Worm (Caenorhabditis elegans): ENCODE results near the gene ech-4.

ech-4 gene

ce11 chrII:10840067-10840466 lies 19.2 kb downstream of the ech-4 start (continued):
- TF ChIP-seq cebp-2 (GFP tag; IDR thresholded peaks at IDR 0.05) (peak; percentile 74; the same call in 1 of the 2 replicates), unc-130 (GFP tag; optimal IDR thresholded peaks at IDR 0.05) (peak; percentile 10), cebp-1 (GFP tag; IDR thresholded peaks at IDR 0.05) (peak; percentile 37; the same call in 1 of the 2 replicates), cebp-1 (tag; optimal IDR thresholded peaks at IDR 0.05) (peak; percentile 76), ztf-18 (tag; optimal IDR thresholded peaks at IDR 0.05) (peak; percentile 79), pha-4 (tag; optimal IDR thresholded peaks at IDR 0.05) (no peak), tbx-9 (tag; optimal IDR thresholded peaks at IDR 0.05; ENCODE audit: borderline replicate concordance) (peak; percentile 38), tlf-1 (GFP tag; optimal IDR thresholded peaks at IDR 0.05) (peak; percentile 59), bed-1 (GFP tag; IDR thresholded peaks at IDR 0.05) (no peak), xnd-1 (tag; optimal IDR thresholded peaks at IDR 0.05) (no peak), Y79H2A.3 (GFP tag; conservative IDR thresholded peaks at IDR 0.05) (0 out of 2 replicates have a peak, but pooled peaks have one; percentile 29), nhr-80 (tag; optimal IDR thresholded peaks at IDR 0.05) (peak; percentile 47), hmg-1.2 (GFP tag; IDR thresholded peaks at IDR 0.05) (peak; percentile 76), B0261.1 (tag; optimal IDR thresholded peaks at IDR 0.05) (peak; percentile 94), lsy-27 (tag; optimal IDR thresholded peaks at IDR 0.05; ENCODE audit: borderline replicate concordance, insufficient read depth) (peak; percentile 79), lin-35 (GFP tag; optimal IDR thresholded peaks at IDR 0.05) (peak in 1 of 3 experiments; percentile 74), F55B11.4 (tag; optimal IDR thresholded peaks at IDR 0.05; ENCODE audit: borderline replicate concordance, insufficient read depth) (no peak), Y56A3A.18 (GFP tag; IDR thresholded peaks at IDR 0.05) (0 out of 2 replicates have a peak, but pooled peaks have one; percentile 61), efl-1 (GFP tag; optimal IDR thresholded peaks at IDR 0.05) (peak; percentile 30), sdz-38 (tag; optimal IDR thresholded peaks at IDR 0.05) (no peak), die-1 (tag; optimal IDR thresholded peaks at IDR 0.05) (peak; percentile 94), B0019.2 (GFP tag; conservative IDR thresholded peaks at IDR 0.05) (0 out of 2 replicates have a peak, but pooled peaks have one; percentile 19), fkh-3 (tag; optimal IDR thresholded peaks at IDR 0.05) (peak; percentile 75), ccch-3 (GFP tag; optimal IDR thresholded peaks at IDR 0.05) (no peak), ztf-6 (GFP tag; IDR thresholded peaks at IDR 0.05) (0 out of 2 replicates have a peak, but pooled peaks have one; percentile 60), atf-7 (tag; optimal IDR thresholded peaks at IDR 0.05) (peak; percentile 82), chd-7 (tag; optimal IDR thresholded peaks at IDR 0.05) (peak; percentile 84), ztf-28 (GFP tag; IDR thresholded peaks at IDR 0.05) (peak; percentile 63; the same call in 1 of the 2 replicates), D2030.7 (GFP tag; IDR thresholded peaks at IDR 0.05) (peak; percentile 43), F57A8.1 (GFP tag; optimal IDR thresholded peaks at IDR 0.05) (peak; percentile 69), F57C9.4 (tag; optimal IDR thresholded peaks at IDR 0.05) (no peak), lsl-1 (GFP tag; optimal IDR thresholded peaks at IDR 0.05) (peak; percentile 67), aptf-2 (GFP tag; conservative IDR thresholded peaks at IDR 0.05) (no peak), ztf-25 (GFP tag; IDR thresholded peaks at IDR 0.05) (peak; percentile 80; the same call in 1 of the 2 replicates), rec-8 (tag; optimal IDR thresholded peaks at IDR 0.05) (peak; percentile 76 to 94), let-526 (GFP tag; IDR thresholded peaks at IDR 0.05) (peak; percentile 85), dox-1 (GFP tag; IDR thresholded peaks at IDR 0.05) (peak; percentile 88), gei-17 (GFP tag; optimal IDR thresholded peaks at IDR 0.05) (no peak), him-1 (tag; optimal IDR thresholded peaks at IDR 0.05) (peak; percentile 91), egl-18 (GFP tag; IDR thresholded peaks at IDR 0.05) (0 out of 2 replicates have a peak, but pooled peaks have one; percentile 66), mes-4 (tag; optimal IDR thresholded peaks at IDR 0.05) (peak; percentile 82), Y53F4B.3 (GFP tag; IDR thresholded peaks at IDR 0.05) (no peak), snpc-1.3 (tag; optimal IDR thresholded peaks at IDR 0.05; ENCODE audit: insufficient read depth) (peak; percentile 86), tbp1 (GFP tag; optimal IDR thresholded peaks at IDR 0.05) (peak; percentile 99), hsf-1 (GFP tag; IDR thresholded peaks at IDR 0.05) (0 out of 2 replicates have a peak, but pooled peaks have one; percentile 25), F37B4.10 (GFP tag; IDR thresholded peaks at IDR 0.05) (no peak), F10E7.11 (tag; optimal IDR thresholded peaks at IDR 0.05) (no peak), unc-62 (GFP tag; optimal IDR thresholded peaks at IDR 0.05) (no peak)
